Fruit fly (Drosophila melanogaster): ENCODE results near the gene mre11.

DNA sequence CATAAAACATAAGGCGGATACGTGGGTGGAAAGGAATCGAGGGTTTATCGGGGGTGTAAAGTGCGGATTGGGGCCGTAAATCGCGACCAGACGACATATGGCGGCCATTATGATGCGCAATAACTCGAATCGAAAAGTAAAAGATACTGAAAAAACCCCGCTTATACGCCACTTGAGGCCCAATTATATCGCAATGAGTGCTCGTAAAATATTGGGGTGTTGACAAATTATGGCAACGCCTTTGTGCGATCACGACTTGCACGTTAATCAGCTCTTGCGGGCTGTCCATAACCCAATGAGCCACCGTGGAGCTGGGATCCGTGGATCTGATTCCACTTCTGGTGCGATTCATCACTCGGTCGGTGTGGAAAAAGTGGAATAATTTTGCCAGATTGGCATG is 27.9 kb downstream of the mre11 start:
- no peak for TF ChIP-seq Nf-YB (GFP tag; optimal IDR thresholded peaks at IDR 0.05)
- no peak for TF ChIP-seq sob (GFP tag; IDR thresholded peaks at IDR 0.05)
- no peak for TF ChIP-seq Fer1 (GFP tag; optimal IDR thresholded peaks at IDR 0.05)
- no peak for TF ChIP-seq z (GFP tag; IDR thresholded peaks at IDR 0.05)
- no peak for TF ChIP-seq CG10274 (GFP tag; optimal IDR thresholded peaks at IDR 0.05)
- TF ChIP-seq sr (GFP tag; IDR thresholded peaks at IDR 0.05), result no peak
- TF ChIP-seq CG15601 (tag; optimal IDR thresholded peaks at IDR 0.05), result no peak
- no peak for TF ChIP-seq ci (GFP tag; IDR thresholded peaks at IDR 0.05)
- TF ChIP-seq CG7271 (tag; optimal IDR thresholded peaks at IDR 0.05), result no peak
- TF ChIP-seq NfI (GFP tag; optimal IDR thresholded peaks at IDR 0.05), result no peak

Data from whole organism, embryonic.